Worm (Caenorhabditis elegans): ENCODE measurements around the gene daf-3.

The daf-3 gene

DNA sequence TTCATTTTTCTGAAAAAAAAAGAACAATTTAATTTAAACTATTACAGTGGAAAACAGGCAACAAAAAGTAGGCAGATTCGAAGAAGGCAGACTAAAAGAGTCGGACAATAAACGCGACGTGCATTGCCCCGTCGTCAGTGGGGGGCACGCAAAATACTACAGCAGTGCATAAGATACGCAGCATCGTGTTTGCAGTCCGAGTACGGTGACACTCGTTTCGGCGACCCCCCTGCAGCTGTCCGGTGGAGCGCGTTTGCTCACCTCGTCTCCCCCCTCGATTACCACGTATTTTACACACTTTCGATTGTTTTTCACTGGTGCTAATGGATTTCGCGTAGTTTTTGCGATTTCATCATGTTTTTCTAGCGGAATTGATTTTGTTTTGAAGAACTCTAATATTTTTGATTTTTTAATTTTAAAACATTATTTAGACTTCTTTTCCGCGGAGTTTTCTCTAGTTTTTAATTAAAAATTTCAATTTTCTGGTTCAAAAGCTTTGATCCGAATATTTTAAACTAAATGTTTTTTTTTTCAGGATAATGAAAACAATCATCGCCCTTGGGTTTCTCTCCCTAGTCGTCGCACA lies 57.1 kb downstream of the daf-3 start, which contains the start of the genes trap-2 and ile-2 (continued):
- TF ChIP-seq sptf-1 (tag; optimal IDR thresholded peaks at IDR 0.05) (no peak), sox-4 (tag; optimal IDR thresholded peaks at IDR 0.05) (peak; percentile 46), dpl-1 (GFP tag; optimal IDR thresholded peaks at IDR 0.05) (peak; percentile 65 to 69 (median 68)), nhr-19 (GFP tag; conservative IDR thresholded peaks at IDR 0.05) (peak; percentile 90), pqm-1 (tag; optimal IDR thresholded peaks at IDR 0.05) (no peak), C34B4.2 (tag; optimal IDR thresholded peaks at IDR 0.05) (no peak), fkh-4 (tag; optimal IDR thresholded peaks at IDR 0.05; ENCODE audit: borderline replicate concordance) (no peak), skn-1 (tag; optimal IDR thresholded peaks at IDR 0.05) (peak; percentile 99), nhr-71 (tag; optimal IDR thresholded peaks at IDR 0.05) (peak; percentile 95), zip-4 (GFP tag; optimal IDR thresholded peaks at IDR 0.05) (peak; percentile 14), lin-35 (GFP tag; optimal IDR thresholded peaks at IDR 0.05) (peak; percentile 85 to 88), ceh-63 (GFP tag; optimal IDR thresholded peaks at IDR 0.05) (no peak), efl-3 (GFP tag; optimal IDR thresholded peaks at IDR 0.05) (no peak), nhr-237 (tag; optimal IDR thresholded peaks at IDR 0.05) (peak; percentile 70), rnt-1 (tag; optimal IDR thresholded peaks at IDR 0.05) (peak; percentile 93), hlh-4 (tag; optimal IDR thresholded peaks at IDR 0.05) (no peak), efl-1 (optimal IDR thresholded peaks at IDR 0.05) (peak; percentile 69 to 80), efl-1 (GFP tag; optimal IDR thresholded peaks at IDR 0.05 in 1 of 2) (peak; percentile 55 to 96), nhr-84 (tag; optimal IDR thresholded peaks at IDR 0.05) (no peak), C16A3.4 (tag; optimal IDR thresholded peaks at IDR 0.05) (peak; percentile 94), nhr-12 (tag; optimal IDR thresholded peaks at IDR 0.05) (no peak), blmp-1 (tag; optimal IDR thresholded peaks at IDR 0.05) (peak; percentile 94), ets-5 (GFP tag; IDR thresholded peaks at IDR 0.05) (no peak), F16B12.6 (tag; optimal IDR thresholded peaks at IDR 0.05) (peak; percentile 68), nhr-77 (tag; optimal IDR thresholded peaks at IDR 0.05) (peak; percentile 91), lin-13 (GFP tag; optimal IDR thresholded peaks at IDR 0.05) (peak; percentile 85), ceh-88 (GFP tag; IDR thresholded peaks at IDR 0.05) (peak; percentile 55; the same call in 1 of the 2 replicates), egl-27 (tag; optimal IDR thresholded peaks at IDR 0.05) (peak in 1 of 2 experiments; percentile 29), alr-1 (tag; optimal IDR thresholded peaks at IDR 0.05; ENCODE audit: borderline replicate concordance) (no peak), irx-1 (tag; optimal IDR thresholded peaks at IDR 0.05) (peak; percentile 67), pax-3 (tag; optimal IDR thresholded peaks at IDR 0.05) (peak; percentile 18), unc-130 (tag; optimal IDR thresholded peaks at IDR 0.05) (peak; percentile 88), nhr-47 (tag; optimal IDR thresholded peaks at IDR 0.05) (peak; percentile 93), jun-1 (tag; optimal IDR thresholded peaks at IDR 0.05) (peak; percentile 90), lin-39 (tag; optimal IDR thresholded peaks at IDR 0.05) (peak; percentile 64), lir-3 (tag; optimal IDR thresholded peaks at IDR 0.05; ENCODE audit: poor library complexity) (peak; percentile 60), ama-1 (optimal IDR thresholded peaks at IDR 0.05) (no peak), snpc-4 (tag; optimal IDR thresholded peaks at IDR 0.05) (peak; percentile 79), dsc-1 (tag; optimal IDR thresholded peaks at IDR 0.05) (peak; percentile 55), unc-98 (GFP tag; IDR thresholded peaks at IDR 0.05) (no peak), hlh-17 (GFP tag; optimal IDR thresholded peaks at IDR 0.05; ENCODE audit: borderline replicate concordance) (no peak), mdl-1 (tag; optimal IDR thresholded peaks at IDR 0.05) (peak in 1 of 2 experiments; percentile 93), nhr-76 (tag; optimal IDR thresholded peaks at IDR 0.05) (no peak), ceh-8 (GFP tag; optimal IDR thresholded peaks at IDR 0.05) (peak; percentile 34), C04F5.9 (tag; optimal IDR thresholded peaks at IDR 0.05) (peak; percentile 7), ztf-4 (tag; optimal IDR thresholded peaks at IDR 0.05) (peak; percentile 70), lin-14 (GFP tag; optimal IDR thresholded peaks at IDR 0.05) (peak; percentile 98), ztf-11 (tag; optimal IDR thresholded peaks at IDR 0.05) (peak in 1 of 2 experiments; percentile 40), grh-1 (GFP tag; IDR thresholded peaks at IDR 0.05) (peak; percentile 71), fkh-10 (GFP tag; optimal IDR thresholded peaks at IDR 0.05) (peak; percentile 69), aha-1 (tag; optimal IDR thresholded peaks at IDR 0.05) (no peak), mef-2 (tag; optimal IDR thresholded peaks at IDR 0.05) (no peak)

All from whole organism, L1 larva.